Fruit fly (Drosophila melanogaster) whole organism, embryonic: ENCODE data around the gene Fitm.

Experiments used
- B-H1 ChIP-seq: fragments of 200-800 bp; sonication (Bioruptor generic); IDR thresholded peaks from 3 replicates; pipeline ENCODE4 v1.3.6; 2022; ENCODE audit warnings: missing biosample characterization, missing genetic modification characterization
- CG10431 ChIP-seq: fragments of 200-800 bp; sonication (Bioruptor generic); optimal IDR thresholded peaks from 3 replicates; lab custom pipeline; 2018; ENCODE audit warnings: missing biosample characterization, mild to moderate bottlenecking, missing genetic modification characterization
- CG10543 ChIP-seq: fragments of 200-800 bp; sonication (Bioruptor generic); optimal IDR thresholded peaks from 3 replicates; lab custom pipeline; 2017; ENCODE audit warnings: missing biosample characterization, mild to moderate bottlenecking, missing genetic modification characterization, moderate library complexity
- CG10654 ChIP-seq: fragments of 200-800 bp; sonication (Bioruptor generic); optimal IDR thresholded peaks from 2 replicates; lab custom pipeline; 2016; ENCODE audit warnings: missing biosample characterization, missing genetic modification characterization
- CG11456 ChIP-seq: fragments of 200-800 bp; sonication (Bioruptor generic); IDR thresholded peaks from 3 replicates; pipeline ENCODE4 v1.3.6; 2022; ENCODE audit warnings: missing biosample characterization, missing genetic modification characterization
- CG11504 ChIP-seq: fragments of 200-800 bp; sonication (Bioruptor generic); optimal IDR thresholded peaks from 3 replicates; lab custom pipeline; 2019; ENCODE audit warnings: missing biosample characterization, mild to moderate bottlenecking, missing genetic modification characterization, moderate library complexity
- CG11723 ChIP-seq: fragments of 200-800 bp; sonication (Bioruptor generic); optimal IDR thresholded peaks from 2 replicates; lab custom pipeline; 2017; ENCODE audit warnings: missing biosample characterization, mild to moderate bottlenecking, missing genetic modification characterization
- CG13123 ChIP-seq: fragments of 200-800 bp; sonication (Bioruptor generic); optimal IDR thresholded peaks from 2 replicates; lab custom pipeline; 2016; ENCODE audit warnings: missing biosample characterization, missing genetic modification characterization
- CG15479 ChIP-seq: fragments of 200-800 bp; sonication (Bioruptor generic); optimal IDR thresholded peaks from 3 replicates; lab custom pipeline; 2019; ENCODE audit warnings: missing biosample characterization, mild to moderate bottlenecking, missing genetic modification characterization, moderate library complexity
- CG1647 ChIP-seq: fragments of 200-800 bp; sonication (Bioruptor generic); optimal IDR thresholded peaks from 3 replicates; lab custom pipeline; 2016; ENCODE audit warnings: missing biosample characterization, missing genetic modification characterization
- CG16815 ChIP-seq: fragments of 200-800 bp; sonication (Bioruptor generic); optimal IDR thresholded peaks from 3 replicates; lab custom pipeline; 2017; ENCODE audit warnings: missing biosample characterization, mild to moderate bottlenecking, missing genetic modification characterization
- CG1832 ChIP-seq: fragments of 200-800 bp; sonication (Bioruptor generic); optimal IDR thresholded peaks from 2 replicates; lab custom pipeline; 2017; ENCODE audit warnings: missing biosample characterization, mild to moderate bottlenecking, missing genetic modification characterization, inconsistent platforms
- CG2202 ChIP-seq: fragments of 200-800 bp; sonication (Bioruptor generic); optimal IDR thresholded peaks from 2 replicates; lab custom pipeline; 2018; ENCODE audit warnings: missing biosample characterization, mild to moderate bottlenecking, missing genetic modification characterization
- CG32532 ChIP-seq: fragments of 200-800 bp; sonication (Bioruptor generic); IDR thresholded peaks from 2 replicates; pipeline ENCODE4 v1.3.6; 2022; ENCODE audit warnings: missing biosample characterization, missing genetic modification characterization
- CG3726 ChIP-seq: fragments of 200-800 bp; sonication (Bioruptor generic); IDR thresholded peaks from 3 replicates; pipeline ENCODE4, ENCODE4 v1.3.6; 2022; ENCODE audit warnings: missing biosample characterization, missing genetic modification characterization
- CG3847 ChIP-seq: fragments of 200-800 bp; sonication (Bioruptor generic); IDR thresholded peaks from 2 replicates; pipeline ENCODE4 v1.3.6; 2022; ENCODE audit warnings: missing biosample characterization, missing genetic modification characterization
- CG3995 ChIP-seq: fragments of 200-800 bp; sonication (Bioruptor generic); optimal IDR thresholded peaks from 3 replicates; lab custom pipeline; 2016; ENCODE audit warnings: missing biosample characterization, missing genetic modification characterization
- CG6765 ChIP-seq: fragments of 200-800 bp; sonication (Bioruptor generic); optimal IDR thresholded peaks from 3 replicates; lab custom pipeline; 2017; ENCODE audit warnings: missing biosample characterization, mild to moderate bottlenecking, missing genetic modification characterization
- CG7987 ChIP-seq: fragments of 200-800 bp; sonication (Bioruptor generic); optimal IDR thresholded peaks from 2 replicates; lab custom pipeline; 2018; ENCODE audit warnings: missing biosample characterization, mild to moderate bottlenecking, missing genetic modification characterization, moderate library complexity
- CG8281 ChIP-seq: fragments of 200-800 bp; sonication (Bioruptor generic); optimal IDR thresholded peaks from 2 replicates; lab custom pipeline; 2018; ENCODE audit warnings: missing biosample characterization, mild to moderate bottlenecking, missing genetic modification characterization, moderate library complexity
- CG8478 ChIP-seq: fragments of >200 bp; optimal IDR thresholded peaks from 2 replicates; lab custom pipeline; 2018
- CG8944 ChIP-seq: fragments of 200-800 bp; sonication (Bioruptor generic); optimal IDR thresholded peaks from 3 replicates; lab custom pipeline; 2016; ENCODE audit warnings: missing biosample characterization, missing genetic modification characterization
- CG9609 ChIP-seq: fragments of 200-800 bp; sonication (Bioruptor generic); optimal IDR thresholded peaks from 3 replicates; lab custom pipeline; 2016; ENCODE audit warnings: missing biosample characterization, missing genetic modification characterization
- E2f2 ChIP-seq: fragments of 200-800 bp; sonication (Bioruptor generic); IDR thresholded peaks from 2 replicates; pipeline ENCODE4 v1.3.6; 2022; ENCODE audit warnings: missing biosample characterization, missing genetic modification characterization
- ERR ChIP-seq: fragments of 200-800 bp; sonication (Bioruptor generic); optimal IDR thresholded peaks from 2 replicates; lab custom pipeline; 2016; ENCODE audit warnings: missing biosample characterization, missing genetic modification characterization
- Jarid2 ChIP-seq: fragments of 200-800 bp; sonication (Bioruptor generic); optimal IDR thresholded peaks from 3 replicates; lab custom pipeline; 2017; ENCODE audit warnings: mild to moderate bottlenecking, missing biosample characterization, missing genetic modification reagents, missing genetic modification characterization
- Mes4 ChIP-seq: fragments of 200-800 bp; sonication (Bioruptor generic); optimal IDR thresholded peaks from 2 replicates; lab custom pipeline; 2016; ENCODE audit warnings: missing biosample characterization, missing genetic modification characterization
- Oli ChIP-seq: fragments of 200-800 bp; sonication (Bioruptor generic); optimal IDR thresholded peaks from 2 replicates; lab custom pipeline; 2018; ENCODE audit warnings: missing biosample characterization, mild to moderate bottlenecking, missing genetic modification characterization, moderate library complexity
- Spps ChIP-seq: fragments of 200-800 bp; sonication (Bioruptor generic); optimal IDR thresholded peaks from 2 replicates; lab custom pipeline; 2018; ENCODE audit warnings: missing biosample characterization, mild to moderate bottlenecking, missing genetic modification characterization
- ase ChIP-seq: fragments of 200-800 bp; sonication (Bioruptor generic); IDR thresholded peaks from 3 replicates; pipeline ENCODE4 v1.3.6; 2022; ENCODE audit warnings: missing biosample characterization, missing genetic modification characterization
- cas ChIP-seq: fragments of 200-800 bp; sonication (Bioruptor generic); IDR thresholded peaks from 2 replicates; pipeline ENCODE4 v1.3.6; 2022; ENCODE audit warnings: missing biosample characterization, missing genetic modification characterization
- caup ChIP-seq: fragments of 200-800 bp; sonication (Bioruptor generic); optimal IDR thresholded peaks from 3 replicates; lab custom pipeline; 2017; ENCODE audit warnings: missing biosample characterization, mild to moderate bottlenecking, missing genetic modification characterization, moderate library complexity; ENCODE audit not compliant: severe bottlenecking
- chinmo ChIP-seq: fragments of 200-800 bp; sonication (Bioruptor generic); IDR thresholded peaks from 4 replicates; pipeline ENCODE4 v1.3.6; 2022; ENCODE audit warnings: missing biosample characterization, missing genetic modification characterization; ENCODE audit not compliant: partially characterized antibody
- corto ChIP-seq: fragments of 200-800 bp; sonication (Bioruptor generic); optimal IDR thresholded peaks from 2 replicates; lab custom pipeline; 2016; ENCODE audit warnings: missing biosample characterization, mild to moderate bottlenecking, missing genetic modification characterization, moderate library complexity
- dati ChIP-seq: fragments of 200-800 bp; sonication (Bioruptor generic); IDR thresholded peaks from 2 replicates; pipeline ENCODE4 v1.3.6; 2022; ENCODE audit warnings: missing biosample characterization, missing genetic modification characterization
- dmrt99B ChIP-seq: fragments of 200-800 bp; sonication (Bioruptor generic); optimal IDR thresholded peaks from 2 replicates; lab custom pipeline; 2018; ENCODE audit warnings: missing biosample characterization, mild to moderate bottlenecking, missing genetic modification characterization, moderate library complexity
- en ChIP-seq: fragments of 200-800 bp; sonication (Bioruptor generic); optimal IDR thresholded peaks from 2 replicates; lab custom pipeline; 2016; ENCODE audit warnings: missing biosample characterization, missing genetic modification characterization
- fd96Cb ChIP-seq: fragments of 200-800 bp; sonication (Bioruptor generic); optimal IDR thresholded peaks from 2 replicates; lab custom pipeline; 2018; ENCODE audit warnings: missing biosample characterization, mild to moderate bottlenecking, missing genetic modification characterization, moderate library complexity
- her ChIP-seq: fragments of 200-800 bp; sonication (Bioruptor generic); optimal IDR thresholded peaks from 2 replicates; lab custom pipeline; 2016; ENCODE audit warnings: missing biosample characterization, missing genetic modification characterization
- hth ChIP-seq: fragments of >200 bp; optimal IDR thresholded peaks from 2 replicates; lab custom pipeline; 2017; ENCODE audit warnings: inconsistent platforms
- kah ChIP-seq: fragments of 200-800 bp; sonication (Bioruptor generic); optimal IDR thresholded peaks from 2 replicates; lab custom pipeline; 2018; ENCODE audit warnings: missing biosample characterization, mild to moderate bottlenecking, missing genetic modification characterization
- maf-S ChIP-seq: fragments of 200-800 bp; sonication (Bioruptor generic); optimal IDR thresholded peaks from 2 replicates; lab custom pipeline; 2016; ENCODE audit warnings: missing biosample characterization, missing genetic modification characterization
- peb ChIP-seq: fragments of 200-800 bp; sonication (Bioruptor generic); IDR thresholded peaks from 2 replicates; pipeline ENCODE4 v1.3.6; 2022; ENCODE audit warnings: missing biosample characterization, missing genetic modification characterization
- prd ChIP-seq, 3 experiments: fragments of >200 bp in 2 of 3; fragments of 200-800 bp in 1 of 3; sonication (Bioruptor generic) in 1 of 3; optimal IDR thresholded peaks in 2 of 3; IDR thresholded peaks in 1 of 3; 2 replicates in 2 of 3; 3 replicates in 1 of 3; pipeline versions ENCODE4 v1.3.6 to Lab custom; 2017 to 2022; ENCODE audit warnings: missing biosample characterization in 1 of 3, missing genetic modification characterization in 1 of 3
- pzg ChIP-seq: fragments of 200-800 bp; sonication (Bioruptor generic); optimal IDR thresholded peaks from 3 replicates; lab custom pipeline; 2018; ENCODE audit warnings: missing biosample characterization, mild to moderate bottlenecking, missing genetic modification characterization, moderate library complexity
- sr ChIP-seq: fragments of 200-800 bp; sonication (Bioruptor generic); IDR thresholded peaks from 3 replicates; pipeline ENCODE4 v1.3.6; 2022; ENCODE audit warnings: missing biosample characterization, missing genetic modification characterization
- stc ChIP-seq: fragments of 200-800 bp; sonication (Bioruptor generic); IDR thresholded peaks from 2 replicates; pipeline ENCODE4 v1.3.6; 2022; ENCODE audit warnings: missing biosample characterization, missing genetic modification characterization
- tio ChIP-seq: fragments of 200-800 bp; sonication (Bioruptor generic); optimal IDR thresholded peaks from 2 replicates; lab custom pipeline; 2017; ENCODE audit warnings: missing biosample characterization, missing genetic modification characterization, inconsistent platforms
- unc-4 ChIP-seq: fragments of 200-800 bp; sonication (Bioruptor generic); IDR thresholded peaks from 2 replicates; pipeline ENCODE4 v1.3.6; 2022; ENCODE audit warnings: missing biosample characterization, missing genetic modification characterization; ENCODE audit not compliant: partially characterized antibody

Gene Fitm

DNA sequence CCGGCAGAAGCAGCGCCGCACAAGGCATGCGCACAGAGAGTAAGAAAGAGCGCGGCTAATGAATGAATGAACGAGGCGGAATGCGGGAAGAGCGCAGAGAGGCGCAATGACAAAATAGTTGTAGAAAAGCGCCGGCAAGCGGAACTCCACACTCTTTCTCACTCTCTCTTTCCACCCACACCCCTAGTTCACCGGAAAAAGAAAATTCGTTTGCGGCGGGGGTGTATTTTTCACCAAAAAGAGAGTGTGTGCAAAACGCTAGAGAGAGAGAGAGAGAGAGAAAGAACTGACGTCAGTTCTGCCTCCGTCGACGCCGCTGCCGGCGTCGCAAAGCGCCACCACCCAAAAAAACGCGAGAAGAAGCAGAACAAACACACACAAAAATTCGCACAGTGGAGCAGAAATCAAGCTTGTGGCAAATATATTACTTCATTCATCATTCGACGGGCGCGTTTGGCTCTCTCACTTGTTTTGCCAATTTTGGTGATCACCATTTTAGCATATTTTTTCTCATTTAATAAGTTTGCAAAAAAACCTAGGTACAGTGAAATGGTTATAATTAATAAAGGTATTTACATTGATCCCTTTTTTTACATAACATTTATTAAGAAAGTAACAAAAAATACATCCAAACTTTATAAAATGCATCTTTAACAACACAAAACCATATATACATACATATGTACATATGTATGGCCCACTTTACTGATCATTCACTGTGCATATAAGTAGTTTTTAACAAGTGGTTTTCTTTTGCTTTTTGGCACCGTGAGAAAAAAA, 39.2 kb upstream of the Fitm start (continued):
- no peak for TF ChIP-seq CG3726 (GFP tag; lab: Robert Waterston, UW)
- peak; percentile 45 for TF ChIP-seq CG10654 (GFP tag; lab: Kevin White, UChicago)
- peak; percentile 74 for TF ChIP-seq tio (GFP tag; lab: Kevin White, UChicago)
- no peak for TF ChIP-seq CG13123 (GFP tag; lab: Kevin White, UChicago)
- no peak for TF ChIP-seq ERR (GFP tag; lab: Kevin White, UChicago)
- TF ChIP-seq CG10543 (GFP tag; lab: Kevin White, UChicago) = peak; percentile 56
- no peak for TF ChIP-seq Spps (tag; lab: Kevin White, UChicago)
- TF ChIP-seq CG8944 = peak; percentile 9
- TF ChIP-seq her (GFP tag; lab: Kevin White, UChicago) = no peak
- peak; percentile 57 for TF ChIP-seq unc-4 (GFP tag; lab: Robert Waterston, UW)
- no peak for TF ChIP-seq kah (GFP tag; lab: Kevin White, UChicago)
- TF ChIP-seq fd96Cb (tag; lab: Kevin White, UChicago) = peak; percentile 53
- peak; percentile 36 for TF ChIP-seq caup (GFP tag; lab: Kevin White, UChicago)
- no peak for TF ChIP-seq CG6765
- TF ChIP-seq hth = no peak
- no peak for TF ChIP-seq Mes4 (GFP tag; lab: Kevin White, UChicago)
- no peak for TF ChIP-seq CG10431 (GFP tag; lab: Kevin White, UChicago)
- TF ChIP-seq CG16815 (GFP tag; lab: Kevin White, UChicago) = peak; percentile 47
- TF ChIP-seq chinmo (GFP tag; lab: Robert Waterston, UW) = peak; percentile 3; the same call in 1 of the 4 replicates
- TF ChIP-seq Oli (tag; lab: Kevin White, UChicago) = peak; percentile 75
- peak; percentile 30; the same call in 2 of the 3 replicates for TF ChIP-seq B-H1
- TF ChIP-seq sr = peak; percentile 24; the same call in 1 of the 3 replicates
- no peak for TF ChIP-seq CG8281 (tag; lab: Kevin White, UChicago)
- no peak for TF ChIP-seq en (GFP tag; lab: Kevin White, UChicago)
- no peak for TF ChIP-seq CG3995
- TF ChIP-seq cas (GFP tag; lab: Robert Waterston, UW) = no peak
- no peak for TF ChIP-seq CG1647 (GFP tag; lab: Kevin White, UChicago)
- TF ChIP-seq CG3847 = peak; percentile 44
- no peak for TF ChIP-seq CG8478
- peak; percentile 19; the same call in 1 of the 2 replicates for TF ChIP-seq E2f2 (GFP tag; lab: Robert Waterston, UW)
- no peak for TF ChIP-seq dati (GFP tag; lab: Robert Waterston, UW)
- TF ChIP-seq stc = peak; percentile 37; the same call in 1 of the 2 replicates
- TF ChIP-seq CG1832 (GFP tag; lab: Kevin White, UChicago) = peak; percentile 63
- TF ChIP-seq peb = no peak
- no peak for TF ChIP-seq Jarid2 (GFP tag; lab: Kevin White, UChicago)
- TF ChIP-seq CG11504 (tag; lab: Kevin White, UChicago) = peak; percentile 73
- TF ChIP-seq corto (GFP tag; lab: Kevin White, UChicago) = no peak
- TF ChIP-seq CG2202 (tag; lab: Kevin White, UChicago) = no peak
- TF ChIP-seq CG32532 (GFP tag; lab: Robert Waterston, UW) = peak; percentile 60
- TF ChIP-seq CG11723 = peak; percentile 22
- TF ChIP-seq prd (optimal IDR thresholded peaks at IDR 0.05; lab: Kevin White, UChicago) = no peak
- peak; percentile 31; the same call in 2 of the 3 replicates for TF ChIP-seq prd (GFP tag; IDR thresholded peaks at IDR 0.05; lab: Robert Waterston, UW)
- no peak for TF ChIP-seq maf-S (GFP tag; lab: Kevin White, UChicago)
- no peak for TF ChIP-seq ase (GFP tag; lab: Robert Waterston, UW)
- no peak for TF ChIP-seq pzg (GFP tag; lab: Kevin White, UChicago)
- TF ChIP-seq dmrt99B (tag; lab: Kevin White, UChicago) = peak; percentile 58
- peak; percentile 65 for TF ChIP-seq CG15479 (GFP tag; lab: Kevin White, UChicago)
- no peak for TF ChIP-seq CG7987 (GFP tag; lab: Kevin White, UChicago)
- TF ChIP-seq CG11456 (GFP tag; lab: Robert Waterston, UW) = peak; percentile 63; the same call in 2 of the 3 replicates
- peak; percentile 68 for TF ChIP-seq CG9609 (GFP tag; lab: Kevin White, UChicago)
